Fruit fly (Drosophila melanogaster): ENCODE measurements around the gene mRpL23.

The mRpL23 gene

DNA sequence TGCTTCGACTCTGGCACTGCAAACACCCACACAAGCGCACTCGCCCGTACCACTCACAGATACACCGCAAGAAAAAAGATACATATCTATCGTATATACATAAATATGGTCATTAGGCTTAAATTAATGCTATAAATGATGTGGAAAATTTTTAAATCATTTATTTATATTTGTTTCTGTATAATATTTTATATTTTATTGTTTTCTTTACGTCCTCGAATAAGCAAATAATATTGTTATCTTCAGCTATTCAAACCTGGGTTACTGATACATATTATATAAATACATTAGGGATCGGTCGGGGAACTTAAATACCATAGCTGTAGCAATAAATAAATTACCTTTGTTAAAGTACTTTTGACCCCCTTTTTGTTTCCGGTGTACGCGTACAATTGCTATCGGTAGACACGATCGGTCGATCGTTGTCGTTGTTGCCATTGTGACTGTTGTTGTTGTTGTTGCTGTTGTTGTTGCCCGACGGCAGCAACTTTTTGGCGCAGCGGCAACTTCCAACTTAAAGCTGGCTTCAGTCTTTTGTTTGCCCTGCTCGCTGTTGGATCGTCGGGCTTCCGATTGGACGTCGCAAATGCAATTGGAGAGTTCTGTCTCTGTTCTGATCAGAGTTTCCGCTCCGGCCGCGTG is 44.0 kb upstream of the mRpL23 start (continued):
- peak; percentile 41; the same call in 1 of the 2 replicates for TF ChIP-seq CG31224 (GFP tag; IDR thresholded peaks at IDR 0.05)
- no peak; the same call in 1 of the 2 replicates for TF ChIP-seq CG11247 (GFP tag; IDR thresholded peaks at IDR 0.05)
- no peak for TF ChIP-seq ap (GFP tag; IDR thresholded peaks at IDR 0.05)
- TF ChIP-seq dm (GFP tag; optimal IDR thresholded peaks at IDR 0.05) = no peak
- TF ChIP-seq CG10366 (GFP tag; IDR thresholded peaks at IDR 0.05) = peak; percentile 13; the same call in 1 of the 2 replicates
- 0 out of 2 replicates have a peak, but pooled peaks have one; percentile 24 for TF ChIP-seq H2.0 (GFP tag; IDR thresholded peaks at IDR 0.05)
- no peak for TF ChIP-seq CG7745 (tag; optimal IDR thresholded peaks at IDR 0.05)
- no peak for TF ChIP-seq Dref (GFP tag; IDR thresholded peaks at IDR 0.05)
- TF ChIP-seq CG32767 (GFP tag; IDR thresholded peaks at IDR 0.05) = peak; percentile 45; the same call in 1 of the 2 replicates
- no peak for TF ChIP-seq sc (optimal IDR thresholded peaks at IDR 0.05)
- TF ChIP-seq sc (GFP tag; optimal IDR thresholded peaks at IDR 0.05) = peak; percentile 69
- TF ChIP-seq sisA (GFP tag; IDR thresholded peaks at IDR 0.05) = peak; percentile 57; the same call in 1 of the 2 replicates
- TF ChIP-seq fd64A (GFP tag; optimal IDR thresholded peaks at IDR 0.05) = no peak
- TF ChIP-seq CG18619 (GFP tag; optimal IDR thresholded peaks at IDR 0.05) = peak; percentile 75
- TF ChIP-seq Fer2 (tag; optimal IDR thresholded peaks at IDR 0.05) = peak; percentile 25
- TF ChIP-seq slp2 (GFP tag; optimal IDR thresholded peaks at IDR 0.05) = no peak
- TF ChIP-seq Ets65A (GFP tag) = peak; percentile 88
- peak; percentile 72 for TF ChIP-seq Deaf1 (tag; optimal IDR thresholded peaks at IDR 0.05)
- peak; percentile 32 for TF ChIP-seq CrebB (tag; optimal IDR thresholded peaks at IDR 0.05)
- no peak for TF ChIP-seq NC2β (GFP tag; optimal IDR thresholded peaks at IDR 0.05)
- peak; percentile 18 for TF ChIP-seq psq (GFP tag; optimal IDR thresholded peaks at IDR 0.05)
- TF ChIP-seq kah (GFP tag; optimal IDR thresholded peaks at IDR 0.05) = peak; percentile 62
- no peak for TF ChIP-seq crc (GFP tag; optimal IDR thresholded peaks at IDR 0.05)
- TF ChIP-seq CG2199 (GFP tag; IDR thresholded peaks at IDR 0.05) = no peak
- TF ChIP-seq NfI (GFP tag; optimal IDR thresholded peaks at IDR 0.05) = peak; percentile 75
- TF ChIP-seq CG9437 (GFP tag; optimal IDR thresholded peaks at IDR 0.05) = peak; percentile 80
- no peak; the same call in 1 of the 2 replicates for TF ChIP-seq al (GFP tag; IDR thresholded peaks at IDR 0.05)
- peak; percentile 74 for TF ChIP-seq CG17385 (GFP tag; optimal IDR thresholded peaks at IDR 0.05)
- peak; percentile 71 for TF ChIP-seq CG14710 (tag; optimal IDR thresholded peaks at IDR 0.05)
- peak in 1 of 3 experiments; percentile 68 for TF ChIP-seq lola (GFP tag; optimal IDR thresholded peaks at IDR 0.05)
- TF ChIP-seq pum (GFP tag; optimal IDR thresholded peaks at IDR 0.05) = peak; percentile 27
- TF ChIP-seq Sry-δ (GFP tag; optimal IDR thresholded peaks at IDR 0.05) = no peak
- peak; percentile 39; the same call in 1 of the 2 replicates for TF ChIP-seq vvl (GFP tag; IDR thresholded peaks at IDR 0.05)
- no peak for TF ChIP-seq B-H2 (GFP tag; optimal IDR thresholded peaks at IDR 0.05)
- no peak for TF ChIP-seq YL-1 (GFP tag; optimal IDR thresholded peaks at IDR 0.05)
- peak; percentile 88 for TF ChIP-seq CG2678 (tag; optimal IDR thresholded peaks at IDR 0.05)
- peak; percentile 50; the same call in 2 of the 3 replicates for TF ChIP-seq croc (GFP tag; conservative IDR thresholded peaks at IDR 0.05)
- TF ChIP-seq otp (GFP tag; IDR thresholded peaks at IDR 0.05) = no peak
- no peak for TF ChIP-seq CG15073 (GFP tag; optimal IDR thresholded peaks at IDR 0.05)
- no peak for TF ChIP-seq dimm (GFP tag; IDR thresholded peaks at IDR 0.05)
- TF ChIP-seq jing (GFP tag; optimal IDR thresholded peaks at IDR 0.05) = peak; percentile 41
- peak; percentile 37; the same call in 1 of the 2 replicates for TF ChIP-seq wdn (GFP tag; IDR thresholded peaks at IDR 0.05)
- TF ChIP-seq Myb (GFP tag; optimal IDR thresholded peaks at IDR 0.05) = no peak
- TF ChIP-seq Usf (GFP tag; optimal IDR thresholded peaks at IDR 0.05) = peak; percentile 6
- no peak for TF ChIP-seq prd (optimal IDR thresholded peaks at IDR 0.05)
- TF ChIP-seq prd (GFP tag; IDR thresholded peaks at IDR 0.05) = peak; percentile 59; the same call in 1 of the 3 replicates
- TF ChIP-seq CG14667 (GFP tag; IDR thresholded peaks at IDR 0.05) = no peak
- no peak for TF ChIP-seq CG10462 (GFP tag; optimal IDR thresholded peaks at IDR 0.05)
- no peak for TF ChIP-seq Dip2 (GFP tag; IDR thresholded peaks at IDR 0.05)
- peak; percentile 43; the same call in 1 of the 2 replicates for TF ChIP-seq E2f2 (GFP tag; IDR thresholded peaks at IDR 0.05)
- peak; percentile 33; the same call in 1 of the 2 replicates for TF ChIP-seq ssp (GFP tag; IDR thresholded peaks at IDR 0.05)

Measured in whole organism, embryonic.